Fruit fly (Drosophila melanogaster) whole organism, embryonic: ENCODE data around the gene CG16789.

Source experiments
- B-H2 ChIP-seq: fragments of 200-800 bp; sonication (Bioruptor generic); optimal IDR thresholded peaks from 2 replicates; lab custom pipeline; 2018; ENCODE audit warnings: missing biosample characterization, mild to moderate bottlenecking, missing genetic modification characterization
- CG10543 ChIP-seq: fragments of 200-800 bp; sonication (Bioruptor generic); optimal IDR thresholded peaks from 3 replicates; lab custom pipeline; 2017; ENCODE audit warnings: missing biosample characterization, mild to moderate bottlenecking, missing genetic modification characterization, moderate library complexity
- CG13296 ChIP-seq: fragments of 200-800 bp; sonication (Bioruptor generic); optimal IDR thresholded peaks from 3 replicates; lab custom pipeline; 2018; ENCODE audit warnings: missing biosample characterization, mild to moderate bottlenecking, missing genetic modification characterization
- CG14050 ChIP-seq: fragments of 200-800 bp; sonication (Bioruptor generic); IDR thresholded peaks from 3 replicates; pipeline ENCODE4 v1.3.6; 2022; ENCODE audit warnings: missing biosample characterization, missing genetic modification characterization
- CG17186 ChIP-seq: fragments of 200-800 bp; sonication (Bioruptor generic); optimal IDR thresholded peaks from 3 replicates; lab custom pipeline; 2017; ENCODE audit warnings: missing biosample characterization, missing genetic modification reagents, missing genetic modification characterization
- CG17912 ChIP-seq: fragments of 200-800 bp; sonication (Bioruptor generic); optimal IDR thresholded peaks from 2 replicates; lab custom pipeline; 2018; ENCODE audit warnings: missing biosample characterization, mild to moderate bottlenecking, missing genetic modification characterization
- CG18476 ChIP-seq: fragments of 200-800 bp; sonication (Bioruptor generic); optimal IDR thresholded peaks from 2 replicates; lab custom pipeline; 2016; ENCODE audit warnings: missing biosample characterization, mild to moderate bottlenecking, missing genetic modification characterization
- CG18599 ChIP-seq: fragments of 200-800 bp; sonication (Bioruptor generic); optimal IDR thresholded peaks from 3 replicates; lab custom pipeline; 2017; ENCODE audit warnings: missing biosample characterization, missing genetic modification characterization, mild to moderate bottlenecking, moderate library complexity, missing genetic modification reagents
- CG18764 ChIP-seq: fragments of 200-800 bp; sonication (Bioruptor generic); optimal IDR thresholded peaks from 3 replicates; lab custom pipeline; 2016; ENCODE audit warnings: missing biosample characterization, missing genetic modification characterization
- CG3163 ChIP-seq: fragments of 200-800 bp; sonication (Bioruptor generic); optimal IDR thresholded peaks from 3 replicates; lab custom pipeline; 2016; ENCODE audit warnings: missing biosample characterization, missing genetic modification characterization
- CG33213 ChIP-seq: fragments of 200-800 bp; sonication (Bioruptor generic); optimal IDR thresholded peaks from 3 replicates; lab custom pipeline; 2016; ENCODE audit warnings: missing biosample characterization, missing genetic modification characterization
- CG3838 ChIP-seq: fragments of 200-800 bp; sonication (Bioruptor generic); optimal IDR thresholded peaks from 3 replicates; lab custom pipeline; 2016; ENCODE audit warnings: missing biosample characterization, missing genetic modification characterization
- CG4820 ChIP-seq: fragments of 200-800 bp; sonication (Bioruptor generic); optimal IDR thresholded peaks from 3 replicates; lab custom pipeline; 2016; ENCODE audit warnings: missing biosample characterization, missing genetic modification characterization
- CG6175 ChIP-seq: fragments of 200-800 bp; sonication (Bioruptor generic); IDR thresholded peaks from 3 replicates; pipeline ENCODE4 v1.3.6; 2022; ENCODE audit warnings: missing biosample characterization, missing genetic modification characterization
- CG6254 ChIP-seq: fragments of 200-800 bp; sonication (Bioruptor generic); optimal IDR thresholded peaks from 3 replicates; lab custom pipeline; 2017; ENCODE audit warnings: mild to moderate bottlenecking, missing biosample characterization, missing genetic modification reagents, missing genetic modification characterization
- CG7928 ChIP-seq: fragments of 200-800 bp; sonication (Bioruptor generic); optimal IDR thresholded peaks from 2 replicates; lab custom pipeline; 2017; ENCODE audit warnings: missing biosample characterization, mild to moderate bottlenecking, missing genetic modification characterization
- CG8478 ChIP-seq: fragments of >200 bp; optimal IDR thresholded peaks from 2 replicates; lab custom pipeline; 2018
- CHES-1-like ChIP-seq: fragments of 200-800 bp; sonication (Bioruptor generic); optimal IDR thresholded peaks from 2 replicates; lab custom pipeline; 2016; ENCODE audit warnings: missing biosample characterization, missing genetic modification characterization
- Deaf1 ChIP-seq: fragments of 200-800 bp; optimal IDR thresholded peaks from 3 replicates; lab custom pipeline; 2019; ENCODE audit warnings: missing biosample characterization, mild to moderate bottlenecking, missing genetic modification characterization, moderate library complexity
- Doc2 ChIP-seq: fragments of 200-800 bp; sonication (Bioruptor generic); IDR thresholded peaks from 2 replicates; pipeline ENCODE4 v1.3.6; 2022; ENCODE audit warnings: missing biosample characterization, missing genetic modification characterization
- Hey ChIP-seq: fragments of 200-800 bp; sonication (Bioruptor generic); optimal IDR thresholded peaks from 3 replicates; lab custom pipeline; 2018; ENCODE audit warnings: missing biosample characterization, mild to moderate bottlenecking, missing genetic modification characterization
- HmgZ ChIP-seq: fragments of 200-800 bp; sonication (Bioruptor generic); optimal IDR thresholded peaks from 2 replicates; lab custom pipeline; 2018; ENCODE audit warnings: missing biosample characterization, mild to moderate bottlenecking, missing genetic modification characterization
- Hmr ChIP-seq: fragments of 200-800 bp; sonication (Bioruptor generic); optimal IDR thresholded peaks from 3 replicates; lab custom pipeline; 2017; ENCODE audit warnings: mild to moderate bottlenecking, missing biosample characterization, missing genetic modification reagents, missing genetic modification characterization
- Hr39 ChIP-seq: fragments of >200 bp; optimal IDR thresholded peaks from 2 replicates; lab custom pipeline; 2017
- Hr51 ChIP-seq, 2 experiments: fragments of 200-800 bp; sonication (Bioruptor generic); optimal IDR thresholded peaks; 2 replicates in 1 of 2; 3 replicates in 1 of 2; lab custom pipeline; 2016 to 2018; ENCODE audit warnings: missing biosample characterization in 2 of 2, missing genetic modification characterization in 2 of 2, mild to moderate bottlenecking in 1 of 2, moderate library complexity in 1 of 2
- Lpt ChIP-seq: fragments of >200 bp; optimal IDR thresholded peaks from 2 replicates; lab custom pipeline; 2018; ENCODE audit warnings: missing biosample characterization, missing genetic modification characterization
- Side ChIP-seq: fragments of 200-800 bp; sonication (Bioruptor generic); optimal IDR thresholded peaks from 2 replicates; lab custom pipeline; 2016; ENCODE audit warnings: missing biosample characterization, missing genetic modification characterization
- Sox102F ChIP-seq: fragments of 200-800 bp; sonication (Bioruptor generic); optimal IDR thresholded peaks from 2 replicates; lab custom pipeline; 2018; ENCODE audit warnings: missing biosample characterization, mild to moderate bottlenecking, missing genetic modification characterization, moderate library complexity
- Sry-β ChIP-seq: fragments of 200-800 bp; sonication (Bioruptor generic); optimal IDR thresholded peaks from 2 replicates; lab custom pipeline; 2018; ENCODE audit warnings: missing biosample characterization, mild to moderate bottlenecking, missing genetic modification characterization, moderate library complexity
- cg ChIP-seq: fragments of 200-800 bp; sonication (Bioruptor generic); optimal IDR thresholded peaks from 3 replicates; lab custom pipeline; 2019; ENCODE audit warnings: missing biosample characterization, mild to moderate bottlenecking, missing genetic modification characterization, moderate library complexity
- corto ChIP-seq: fragments of 200-800 bp; sonication (Bioruptor generic); optimal IDR thresholded peaks from 2 replicates; lab custom pipeline; 2016; ENCODE audit warnings: missing biosample characterization, mild to moderate bottlenecking, missing genetic modification characterization, moderate library complexity
- crc ChIP-seq: fragments of 200-800 bp; sonication (Bioruptor generic); optimal IDR thresholded peaks from 2 replicates; lab custom pipeline; 2016; ENCODE audit warnings: missing biosample characterization, missing genetic modification characterization
- dpn ChIP-seq, 2 experiments: fragments of 200-800 bp; sonication (Bioruptor generic); optimal IDR thresholded peaks; 3 replicates each; lab custom pipeline; 2016; ENCODE audit warnings: missing biosample characterization in 2 of 2, missing genetic modification characterization in 2 of 2
- exex ChIP-seq: fragments of 200-800 bp; sonication (Bioruptor generic); optimal IDR thresholded peaks from 4 replicates; lab custom pipeline; 2018; ENCODE audit warnings: missing biosample characterization, mild to moderate bottlenecking, missing genetic modification characterization, moderate library complexity
- ftz-f1 ChIP-seq: fragments of 200-800 bp; sonication (Bioruptor generic); optimal IDR thresholded peaks from 2 replicates; lab custom pipeline; 2016; ENCODE audit warnings: missing biosample characterization, missing genetic modification characterization
- her ChIP-seq: fragments of 200-800 bp; sonication (Bioruptor generic); optimal IDR thresholded peaks from 2 replicates; lab custom pipeline; 2016; ENCODE audit warnings: missing biosample characterization, missing genetic modification characterization
- lbe ChIP-seq: fragments of 200-800 bp; sonication (Bioruptor generic); optimal IDR thresholded peaks from 2 replicates; lab custom pipeline; 2016; ENCODE audit warnings: missing biosample characterization, mild to moderate bottlenecking, missing genetic modification characterization
- lmd ChIP-seq: fragments of 200-800 bp; sonication (Bioruptor generic); IDR thresholded peaks from 2 replicates; pipeline ENCODE4 v1.3.6; 2022; ENCODE audit warnings: missing biosample characterization, missing genetic modification characterization
- nerfin-1 ChIP-seq: fragments of 200-800 bp; sonication (Bioruptor generic); optimal IDR thresholded peaks from 3 replicates; lab custom pipeline; 2019; ENCODE audit warnings: missing biosample characterization, mild to moderate bottlenecking, missing genetic modification characterization, moderate library complexity
- onecut ChIP-seq: fragments of 200-800 bp; sonication (Bioruptor generic); IDR thresholded peaks from 2 replicates; pipeline ENCODE4 v1.3.6; 2022; ENCODE audit warnings: missing biosample characterization, missing genetic modification characterization
- otp ChIP-seq: fragments of 200-800 bp; sonication (Bioruptor generic); IDR thresholded peaks from 3 replicates; pipeline ENCODE4, ENCODE4 v1.3.6; 2022; ENCODE audit warnings: missing biosample characterization, missing genetic modification characterization
- pfk ChIP-seq: fragments of 200-800 bp; sonication (Bioruptor generic); optimal IDR thresholded peaks from 2 replicates; lab custom pipeline; 2018; ENCODE audit warnings: missing biosample characterization, mild to moderate bottlenecking, missing genetic modification characterization, moderate library complexity
- phol ChIP-seq: fragments of 200-800 bp; sonication (Bioruptor generic); optimal IDR thresholded peaks from 3 replicates; lab custom pipeline; 2018; ENCODE audit warnings: missing biosample characterization, mild to moderate bottlenecking, missing genetic modification characterization, moderate library complexity
- salm ChIP-seq: fragments of 200-800 bp; sonication (Bioruptor generic); optimal IDR thresholded peaks from 2 replicates; lab custom pipeline; 2018; ENCODE audit warnings: missing biosample characterization, mild to moderate bottlenecking, missing genetic modification characterization
- scrt ChIP-seq: fragments of 200-800 bp; sonication (Bioruptor generic); optimal IDR thresholded peaks from 2 replicates; lab custom pipeline; 2018; ENCODE audit warnings: missing biosample characterization, mild to moderate bottlenecking, missing genetic modification characterization, moderate library complexity
- slou ChIP-seq: fragments of 200-800 bp; sonication (Bioruptor generic); optimal IDR thresholded peaks from 3 replicates; lab custom pipeline; 2016; ENCODE audit warnings: missing biosample characterization, missing genetic modification characterization
- ssp ChIP-seq: fragments of 200-800 bp; sonication (Bioruptor generic); IDR thresholded peaks from 2 replicates; pipeline ENCODE4 v1.3.6; 2022; ENCODE audit warnings: missing biosample characterization, missing genetic modification characterization
- tin ChIP-seq: fragments of 200-800 bp; sonication (Bioruptor generic); optimal IDR thresholded peaks from 3 replicates; lab custom pipeline; 2016; ENCODE audit warnings: missing biosample characterization, missing genetic modification characterization
- vfl ChIP-seq: fragments of 200-800 bp; sonication (Bioruptor generic); optimal IDR thresholded peaks from 2 replicates; lab custom pipeline; 2016; ENCODE audit warnings: missing biosample characterization, missing genetic modification characterization
- wek ChIP-seq: fragments of 200-800 bp; sonication (Bioruptor generic); optimal IDR thresholded peaks from 3 replicates; lab custom pipeline; 2018; ENCODE audit warnings: missing biosample characterization, mild to moderate bottlenecking, missing genetic modification characterization, moderate library complexity
- yki ChIP-seq: fragments of >200 bp; optimal IDR thresholded peaks from 3 replicates; lab custom pipeline; 2018

Gene CG16789

DNA sequence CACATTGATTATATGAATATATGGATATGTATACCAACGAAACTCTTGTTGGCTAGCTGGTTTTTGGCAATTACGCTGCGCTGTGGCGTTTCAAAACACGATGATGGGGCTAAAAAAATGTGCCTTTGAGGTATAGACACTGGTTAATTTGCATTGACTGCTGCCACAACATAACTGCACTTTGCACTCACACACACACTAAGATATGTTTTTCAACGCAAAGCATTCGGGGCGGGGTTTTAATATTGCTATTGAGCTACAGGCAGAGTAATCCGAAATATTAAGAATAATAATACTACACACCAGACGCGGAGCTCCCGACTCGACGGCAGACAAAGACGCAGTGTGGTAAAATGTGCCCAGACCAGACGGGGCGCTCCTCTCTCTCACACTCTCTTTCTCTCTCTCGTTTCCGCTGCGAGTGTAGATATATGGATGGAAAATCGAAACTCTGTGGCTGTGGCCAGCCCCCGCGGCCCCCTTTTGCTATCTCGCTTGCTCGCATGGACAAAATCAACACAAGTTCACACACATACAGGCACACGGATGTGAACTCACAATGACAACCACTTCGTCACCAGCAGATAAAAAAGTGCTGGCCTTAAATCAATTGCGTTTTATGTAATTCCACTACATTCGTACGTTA is 14.9 kb upstream of the CG16789 start (continued):
- TF ChIP-seq CG10543 (GFP tag; lab: Kevin White, UChicago) (peak; percentile 94), CG18599 (GFP tag; lab: Kevin White, UChicago) (peak; percentile 82), ftz-f1 (peak; percentile 97), Doc2 (no peak), CG6175 (GFP tag; lab: Robert Waterston, UW) (no peak), Deaf1 (tag; lab: Kevin White, UChicago) (peak; percentile 49), CG18764 (GFP tag; lab: Kevin White, UChicago) (no peak), Side (GFP tag; lab: Kevin White, UChicago) (peak; percentile 66), lbe (GFP tag; lab: Kevin White, UChicago) (peak; percentile 58), her (GFP tag; lab: Kevin White, UChicago) (peak; percentile 68), scrt (GFP tag; lab: Kevin White, UChicago) (peak; percentile 62), Hmr (GFP tag; lab: Kevin White, UChicago) (peak; percentile 77), slou (GFP tag; lab: Kevin White, UChicago) (no peak), Hr39 (no peak), CG17912 (GFP tag; lab: Kevin White, UChicago) (peak; percentile 87), tin (GFP tag; lab: Kevin White, UChicago) (peak; percentile 15), pfk (peak; percentile 63), CG6254 (GFP tag; lab: Kevin White, UChicago) (peak; percentile 52), CG14050 (no peak), wek (GFP tag; lab: Kevin White, UChicago) (peak; percentile 73), CG8478 (lab: Kevin White, UChicago) (peak; percentile 43), exex (tag; lab: Kevin White, UChicago) (peak; percentile 36), phol (tag; lab: Kevin White, UChicago) (no peak), salm (tag; lab: Kevin White, UChicago) (no peak), Lpt (GFP tag; lab: Kevin White, UChicago) (no peak), dpn (GFP tag; optimal IDR thresholded peaks at IDR 0.05; lab: Kevin White, UChicago) (peak; percentile 5 to 12), CG3163 (GFP tag; lab: Kevin White, UChicago) (peak; percentile 54), onecut (GFP tag; lab: Robert Waterston, UW) (peak; percentile 98), Hey (tag; lab: Kevin White, UChicago) (peak; percentile 29), CHES-1-like (GFP tag; lab: Kevin White, UChicago) (peak; percentile 60), lmd (GFP tag; lab: Robert Waterston, UW) (no peak), Sox102F (no peak), otp (GFP tag; lab: Robert Waterston, UW) (no peak), CG13296 (GFP tag; lab: Kevin White, UChicago) (peak; percentile 80), crc (GFP tag; lab: Kevin White, UChicago) (no peak), Hr51 (GFP tag; optimal IDR thresholded peaks at IDR 0.05; lab: Kevin White, UChicago) (peak in 1 of 2 experiments; percentile 17), CG33213 (peak; percentile 23), ssp (no peak), B-H2 (peak; percentile 50), vfl (GFP tag; lab: Kevin White, UChicago) (no peak), HmgZ (tag; lab: Kevin White, UChicago) (peak; percentile 79), nerfin-1 (tag; lab: Kevin White, UChicago) (peak; percentile 43), CG4820 (GFP tag; lab: Kevin White, UChicago) (no peak), cg (GFP tag; lab: Kevin White, UChicago) (peak; percentile 97), CG3838 (GFP tag; lab: Kevin White, UChicago) (no peak), CG17186 (GFP tag; lab: Kevin White, UChicago) (peak; percentile 26), yki (lab: Kevin White, UChicago) (peak; percentile 50), corto (GFP tag; lab: Kevin White, UChicago) (peak; percentile 44), CG18476 (GFP tag; lab: Kevin White, UChicago) (peak; percentile 22), CG7928 (GFP tag; lab: Kevin White, UChicago) (peak; percentile 60), Sry-β (GFP tag; lab: Kevin White, UChicago) (peak; percentile 22)
